Worm (Caenorhabditis elegans) whole organism, early embryonic: Measurements from ENCODE around the gene mrpl-51.

Source experiments
- ama-1 ChIP-seq: fragments of 150-350 bp; optimal IDR thresholded peaks from 2 replicates; lab custom pipeline; 2014
- pes-1 ChIP-seq: fragments of 200-800 bp; sonication (Bioruptor generic); IDR thresholded peaks from 2 replicates; pipeline ENCODE4 v1.3.6; 2022; ENCODE audit warnings: missing genetic modification reagents, missing genetic modification characterization, missing compliant biosample characterization
- tbx-11 ChIP-seq: fragments of 200-800 bp; sonication (Bioruptor generic); IDR thresholded peaks from 2 replicates; pipeline ENCODE4 v1.3.6; 2022; ENCODE audit warnings: missing genetic modification characterization, missing compliant biosample characterization

DNA sequence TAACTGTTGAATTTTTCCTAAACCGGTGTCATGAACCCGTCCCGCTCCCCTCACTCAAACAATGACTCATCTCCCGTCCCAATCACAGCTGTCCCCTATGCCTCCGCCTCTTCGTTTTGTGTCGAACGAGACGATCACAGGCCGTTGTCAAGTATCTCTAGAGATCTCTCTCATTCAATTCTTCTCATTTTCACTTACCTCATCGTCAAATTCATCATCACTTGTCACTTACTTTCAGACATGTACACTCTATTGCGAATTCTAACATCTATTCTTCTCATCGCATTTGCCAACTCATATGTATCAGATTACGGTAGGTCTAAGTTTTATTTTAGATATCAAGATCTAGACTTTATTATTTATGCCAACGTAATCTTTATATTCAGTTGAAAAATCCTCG is 26.4 kb downstream of the mrpl-51 start, which contains the start of gene K08E4.3:
- TF ChIP-seq ama-1 (lab: Kevin White, UChicago) (no peak), pes-1 (GFP tag; lab: Robert Waterston, UW) (no peak), tbx-11 (GFP tag; lab: Robert Waterston, UW) (no peak)
